Worm (Caenorhabditis elegans): ENCODE results near the gene C03B1.4.

DNA sequence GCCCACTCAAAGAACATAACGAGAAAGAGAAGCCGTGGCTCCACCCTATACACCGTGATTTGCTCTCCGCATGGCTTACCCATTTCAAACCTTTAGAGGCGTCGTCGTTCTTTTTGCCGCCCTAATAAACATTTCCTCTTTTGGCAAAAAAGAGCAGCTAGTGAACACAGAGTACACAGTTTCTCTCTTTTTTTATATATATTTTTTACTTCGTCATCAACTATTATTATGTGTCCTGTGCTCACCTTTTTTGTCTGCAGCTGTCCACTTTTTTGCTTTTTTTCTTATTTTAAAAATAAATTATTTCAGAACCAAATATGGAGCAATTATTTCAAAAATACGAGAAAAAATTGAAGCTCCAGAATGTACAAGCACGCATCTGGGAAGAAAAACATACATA is 5.4 kb downstream of the C03B1.4 start, which contains the start of gene C03B1.2:
- TF ChIP-seq ZK546.5 (tag; optimal IDR thresholded peaks at IDR 0.05) (no peak), unc-62 (GFP tag; optimal IDR thresholded peaks at IDR 0.05) (no peak), ceh-16 (tag; optimal IDR thresholded peaks at IDR 0.05) (no peak), fkh-10 (GFP tag; optimal IDR thresholded peaks at IDR 0.05) (no peak), nhr-237 (tag; optimal IDR thresholded peaks at IDR 0.05) (no peak), nhr-12 (tag; optimal IDR thresholded peaks at IDR 0.05) (no peak)
